Worm (Caenorhabditis elegans): ENCODE results near the gene T14G12.12.

DNA sequence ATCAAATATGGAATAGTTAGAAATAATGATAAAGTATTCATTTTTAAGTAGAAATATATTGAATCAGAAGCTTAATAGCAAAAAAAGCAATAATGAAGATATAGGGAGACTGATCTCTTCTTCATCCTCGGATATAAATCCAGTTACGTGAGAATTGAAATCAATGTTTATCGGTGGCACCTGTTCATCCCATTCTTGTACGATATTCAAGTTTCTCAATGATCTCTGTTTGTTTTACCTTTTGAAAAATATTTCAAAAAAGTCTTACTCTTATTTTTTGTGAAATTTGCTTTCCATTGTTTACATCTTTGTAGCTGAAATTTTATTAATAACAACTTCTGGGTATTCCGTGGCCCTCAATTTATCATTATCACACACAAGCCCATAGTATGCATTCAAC is at the start of gene T14G12.12:
- no peak for TF ChIP-seq ceh-22 (tag; optimal IDR thresholded peaks at IDR 0.05)
- TF ChIP-seq fkh-10 (GFP tag; optimal IDR thresholded peaks at IDR 0.05): no peak
- no peak for TF ChIP-seq pqm-1 (tag; optimal IDR thresholded peaks at IDR 0.05)
- TF ChIP-seq unc-55 (GFP tag; optimal IDR thresholded peaks at IDR 0.05): no peak
- no peak for TF ChIP-seq syd-9 (tag; optimal IDR thresholded peaks at IDR 0.05)
- no peak for TF ChIP-seq ama-1 (optimal IDR thresholded peaks at IDR 0.05)
- TF ChIP-seq gmeb-2 (tag; optimal IDR thresholded peaks at IDR 0.05): no peak
- TF ChIP-seq nhr-11 (tag; optimal IDR thresholded peaks at IDR 0.05): no peak
